Fruit fly (Drosophila melanogaster) whole organism, embryonic: Measurements from ENCODE around the gene mAcon1.

Experiments used
- CG16863 ChIP-seq: fragments of 200-800 bp; sonication (Bioruptor generic); optimal IDR thresholded peaks from 3 replicates; lab custom pipeline; 2016; ENCODE audit warnings: missing biosample characterization, missing genetic modification characterization
- CG4404 ChIP-seq: fragments of 200-800 bp; sonication (Bioruptor generic); IDR thresholded peaks from 2 replicates; pipeline ENCODE4 v1.3.6; 2022; ENCODE audit warnings: missing biosample characterization, missing genetic modification characterization
- Hmr ChIP-seq: fragments of 200-800 bp; sonication (Bioruptor generic); optimal IDR thresholded peaks from 3 replicates; lab custom pipeline; 2017; ENCODE audit warnings: mild to moderate bottlenecking, missing biosample characterization, missing genetic modification reagents, missing genetic modification characterization
- psq ChIP-seq: fragments of 200-800 bp; sonication (Bioruptor generic); optimal IDR thresholded peaks from 2 replicates; lab custom pipeline; 2017; ENCODE audit warnings: missing biosample characterization, missing genetic modification characterization

- TF ChIP-seq Hmr (GFP tag; lab: Kevin White, UChicago): peak; percentile 89
- TF ChIP-seq CG16863 (GFP tag; lab: Kevin White, UChicago): peak; percentile 54
- peak; percentile 65 for TF ChIP-seq CG4404 (GFP tag; lab: Robert Waterston, UW)
- no peak for TF ChIP-seq psq (GFP tag; lab: Kevin White, UChicago)
These were observed 9.8 kb upstream of the mAcon1 start, which contains the start of the genes Coq3 and Pld3 for dm6 chr2L:21158554-21158953.
